Fruit fly (Drosophila melanogaster) Kc167 (cell line): ENCODE results near the gene Muc96D.

Experiments used
- Myc ChIP-seq: fragments of >200 bp; optimal IDR thresholded peaks from 2 replicates; lab custom pipeline; 2017; ENCODE audit warnings: missing external identifiers
- Sin3A ChIP-seq: fragments of >200 bp; optimal IDR thresholded peaks from 2 replicates; lab custom pipeline; 2018; ENCODE audit warnings: missing external identifiers
- h ChIP-seq: fragments of >200 bp; optimal IDR thresholded peaks from 3 replicates; lab custom pipeline; 2018; ENCODE audit warnings: missing external identifiers
- insv ChIP-seq: fragments of >200 bp; optimal IDR thresholded peaks from 3 replicates; lab custom pipeline; 2018; ENCODE audit warnings: missing external identifiers
- psq ChIP-seq: fragments of >200 bp; optimal IDR thresholded peaks from 2 replicates; lab custom pipeline; 2017; ENCODE audit warnings: missing external identifiers
- ttk ChIP-seq: sonication (Bioruptor generic); optimal IDR thresholded peaks from 2 replicates; lab custom pipeline; 2017; ENCODE audit warnings: missing external identifiers

Gene Muc96D

DNA sequence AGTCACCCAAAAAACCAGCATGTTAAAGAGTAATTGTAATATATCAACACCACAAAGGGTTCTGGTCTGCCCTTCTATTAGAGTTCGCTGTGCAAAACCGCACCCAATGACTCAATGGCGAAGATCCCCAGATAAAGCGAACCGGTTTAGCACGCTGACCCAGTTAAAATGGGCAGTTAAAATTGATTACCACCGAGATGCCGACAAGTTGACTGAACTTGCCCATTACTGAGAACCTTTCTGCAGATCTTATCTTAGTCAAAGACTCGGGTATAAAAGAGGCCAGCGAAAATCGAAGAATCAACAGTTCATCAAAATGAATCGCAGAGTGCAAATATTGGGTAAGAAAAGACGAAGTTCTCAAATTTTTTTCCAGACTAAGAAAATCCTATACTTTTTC, 17.0 kb downstream of the Muc96D start, which contains the start of gene CG31437:
TSS of gene CG31437 (plus strand) at position 301 of the 400 bp plus-strand sequence.
- TF ChIP-seq Myc (lab: Kevin White, UChicago): no peak
- no peak for TF ChIP-seq insv (lab: Kevin White, UChicago)
- TF ChIP-seq ttk: no peak
- no peak for TF ChIP-seq Sin3A (lab: Kevin White, UChicago)
- no peak for TF ChIP-seq h (lab: Kevin White, UChicago)
- no peak for TF ChIP-seq psq (lab: Kevin White, UChicago)

DNA sequence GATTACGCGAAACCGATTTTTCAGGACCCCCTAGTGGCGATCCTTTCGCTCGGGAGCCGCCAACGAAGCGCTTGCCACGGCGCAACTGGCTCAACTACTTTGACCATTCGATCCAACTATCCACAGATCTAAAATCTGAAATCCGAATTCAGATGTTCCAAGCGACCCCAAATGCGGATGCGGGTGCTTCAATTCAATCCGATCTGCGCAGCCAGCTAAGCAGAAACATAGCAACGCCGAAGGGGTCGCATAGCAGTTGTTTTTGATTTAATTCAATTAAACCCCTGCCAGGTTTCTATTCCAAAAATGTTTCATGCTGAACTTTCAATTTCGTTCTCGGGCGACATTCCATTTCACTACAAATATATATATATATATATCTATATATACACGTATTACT, 17.8 kb downstream of the Muc96D start, which contains the start of gene alrm:
TSS of gene alrm (minus strand) at position 101 of the 400 bp plus-strand sequence.
- TF ChIP-seq ttk: no peak
- TF ChIP-seq h (lab: Kevin White, UChicago): no peak
- TF ChIP-seq Sin3A (lab: Kevin White, UChicago): no peak
- TF ChIP-seq psq (lab: Kevin White, UChicago): no peak
- TF ChIP-seq insv (lab: Kevin White, UChicago): no peak
- no peak for TF ChIP-seq Myc (lab: Kevin White, UChicago)

DNA sequence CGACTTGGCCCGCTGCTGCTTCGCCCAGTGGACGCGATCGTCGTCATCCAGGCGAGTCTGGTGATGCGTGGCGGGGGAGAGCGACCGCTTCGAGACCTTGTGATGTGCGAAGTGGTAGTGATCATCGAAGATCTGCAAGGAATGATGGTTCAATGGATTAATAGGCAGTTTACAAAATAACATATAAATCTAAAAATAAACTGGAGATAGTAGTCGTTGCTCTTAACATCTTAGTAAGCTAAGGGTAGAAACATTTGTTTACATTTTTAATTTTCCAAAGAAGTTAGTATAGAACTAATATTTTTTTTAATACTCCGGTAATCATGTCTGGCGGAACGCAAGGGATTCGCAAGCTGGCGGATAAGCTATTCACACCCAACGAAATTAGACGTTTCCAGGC, 42.5 kb downstream of the Muc96D start, which contains the start of gene ND-49L:
TSS of gene ND-49L (plus strand) at position 301 of the 400 bp plus-strand sequence.
- TF ChIP-seq ttk (no peak), psq (lab: Kevin White, UChicago) (no peak), Myc (lab: Kevin White, UChicago) (no peak), h (lab: Kevin White, UChicago) (no peak), Sin3A (lab: Kevin White, UChicago) (no peak), insv (lab: Kevin White, UChicago) (no peak)
